Worm (Caenorhabditis elegans): ENCODE data around the gene F07A11.1.

DNA sequence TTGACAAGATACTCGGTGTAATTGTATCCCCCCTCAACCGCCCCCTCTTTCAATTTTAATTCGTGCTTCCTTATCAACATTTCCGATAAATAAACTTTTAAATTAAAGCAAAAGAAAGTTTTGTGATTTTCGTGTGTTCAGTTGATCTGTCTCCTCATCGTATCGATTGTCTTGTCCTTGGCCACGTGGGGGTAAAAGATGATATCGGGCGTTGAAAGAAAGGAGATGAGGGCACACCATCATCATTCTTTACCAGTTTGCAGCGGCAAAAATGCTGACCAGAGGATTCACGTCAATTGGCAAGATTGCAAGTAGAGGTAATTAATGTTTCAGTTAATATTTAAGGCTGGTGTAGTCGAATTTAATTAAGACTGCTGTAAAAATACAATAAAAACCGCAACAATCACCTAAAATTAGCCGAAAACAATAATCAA lies 44.7 kb downstream of the F07A11.1 start, which contains the start of gene F54D5.7:
- TF ChIP-seq flt-1 (GFP tag; IDR thresholded peaks at IDR 0.05): no peak
- no peak for TF ChIP-seq F13C5.2 (tag; optimal IDR thresholded peaks at IDR 0.05)
- TF ChIP-seq ama-1 (optimal IDR thresholded peaks at IDR 0.05): peak; percentile 77
- no peak for TF ChIP-seq scrt-1 (GFP tag; IDR thresholded peaks at IDR 0.05)
- no peak for TF ChIP-seq hmg-4 (GFP tag; optimal IDR thresholded peaks at IDR 0.05)
- no peak for TF ChIP-seq hnd-1 (tag; optimal IDR thresholded peaks at IDR 0.05)
